Worm (Caenorhabditis elegans): Measurements from ENCODE around the gene set-8.

set-8 gene

DNA sequence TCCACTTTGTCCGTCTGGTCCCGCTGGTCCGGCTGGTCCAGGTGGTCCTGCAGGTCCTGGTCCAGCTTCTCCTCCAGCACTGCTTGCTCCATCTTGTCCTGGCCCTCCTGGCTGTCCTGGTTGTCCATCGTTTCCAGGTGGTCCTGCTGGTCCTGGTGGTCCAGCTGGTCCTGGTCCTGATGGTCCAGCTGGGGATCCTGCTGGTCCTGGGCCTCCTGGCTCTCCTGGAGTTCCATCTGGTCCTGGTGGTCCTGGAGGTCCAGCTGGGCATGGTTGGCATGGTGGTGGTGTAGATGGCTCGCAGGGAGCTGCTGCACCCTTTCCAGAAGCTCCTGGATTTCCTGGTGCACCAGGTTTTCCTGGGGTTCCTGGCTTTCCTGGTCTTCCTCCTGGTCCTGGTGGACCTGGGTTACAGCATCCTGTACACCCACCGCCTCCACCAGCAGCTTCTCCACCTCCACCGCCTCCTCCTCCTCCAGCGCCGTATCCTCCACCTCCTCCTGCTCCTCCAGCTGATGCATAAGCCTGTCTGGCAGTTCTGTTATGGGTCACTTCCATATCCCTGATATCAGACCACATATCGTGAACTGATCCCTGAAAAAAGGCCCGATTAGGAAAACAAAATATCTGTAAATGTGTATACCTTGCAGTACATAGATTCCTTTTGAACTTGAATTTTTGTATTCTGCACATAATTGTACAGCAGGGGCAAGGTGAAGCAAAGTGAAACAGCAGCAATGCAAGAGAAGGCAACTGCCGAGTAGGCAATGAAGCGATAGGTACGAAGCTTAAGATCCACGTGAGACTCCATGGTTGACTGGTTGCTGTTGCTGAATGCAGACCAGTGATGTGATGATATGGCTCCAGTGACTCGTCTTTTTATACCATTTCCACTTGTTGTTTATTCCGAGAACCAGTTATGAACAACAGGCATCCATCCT, 20.7 kb downstream of the set-8 start, which contains the start of gene col-183:
col-183 (minus strand) TSS at position 839 of the 941 bp plus-strand sequence.
- TF ChIP-seq bed-3 (GFP tag; optimal IDR thresholded peaks at IDR 0.05): no peak
- TF ChIP-seq elt-1 (tag; optimal IDR thresholded peaks at IDR 0.05; ENCODE audit: borderline replicate concordance, insufficient read depth): no peak
- TF ChIP-seq blmp-1 (tag; optimal IDR thresholded peaks at IDR 0.05): no peak
- no peak for TF ChIP-seq nhr-76 (tag; optimal IDR thresholded peaks at IDR 0.05)
- no peak for TF ChIP-seq mep-1 (tag; optimal IDR thresholded peaks at IDR 0.05)
- TF ChIP-seq ces-1 (GFP tag; optimal IDR thresholded peaks at IDR 0.05): no peak
- TF ChIP-seq ham-2 (GFP tag; optimal IDR thresholded peaks at IDR 0.05): no peak
- TF ChIP-seq M03D4.4 (tag; optimal IDR thresholded peaks at IDR 0.05): no peak

DNA sequence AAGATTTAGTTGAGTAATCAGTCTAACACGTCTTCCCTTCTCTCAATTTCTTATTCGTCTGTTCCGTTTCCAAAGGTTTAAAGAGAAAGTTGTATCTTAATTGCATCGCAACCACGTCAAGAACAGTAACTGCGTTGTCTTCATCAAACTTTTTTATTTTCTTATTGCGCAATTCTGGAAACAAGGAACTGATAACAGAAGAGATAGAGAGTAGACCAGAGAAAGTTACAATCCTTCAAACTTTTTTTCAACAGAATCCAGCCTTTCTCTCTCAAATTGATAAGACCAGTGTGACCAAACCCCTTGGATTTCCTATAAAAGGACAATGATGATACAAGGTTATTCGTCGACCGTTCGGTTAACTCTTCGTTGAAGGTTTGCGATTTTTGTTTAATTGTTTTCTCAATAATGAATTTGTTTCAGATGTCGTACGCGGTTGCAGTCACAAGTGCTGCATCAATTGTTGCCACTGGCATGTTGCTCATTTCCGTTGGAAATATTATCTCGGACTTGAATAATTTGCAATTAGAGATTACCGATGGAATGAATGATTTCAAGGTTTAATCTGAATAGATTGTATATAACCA, 22.6 kb downstream of the set-8 start, which contains the start of gene col-184:
col-184 (plus strand) TSS at position 409 of the 587 bp plus-strand sequence.
- TF ChIP-seq zip-8 (tag; optimal IDR thresholded peaks at IDR 0.05): peak; percentile 52
- TF ChIP-seq unc-39 (tag; optimal IDR thresholded peaks at IDR 0.05): no peak

DNA sequence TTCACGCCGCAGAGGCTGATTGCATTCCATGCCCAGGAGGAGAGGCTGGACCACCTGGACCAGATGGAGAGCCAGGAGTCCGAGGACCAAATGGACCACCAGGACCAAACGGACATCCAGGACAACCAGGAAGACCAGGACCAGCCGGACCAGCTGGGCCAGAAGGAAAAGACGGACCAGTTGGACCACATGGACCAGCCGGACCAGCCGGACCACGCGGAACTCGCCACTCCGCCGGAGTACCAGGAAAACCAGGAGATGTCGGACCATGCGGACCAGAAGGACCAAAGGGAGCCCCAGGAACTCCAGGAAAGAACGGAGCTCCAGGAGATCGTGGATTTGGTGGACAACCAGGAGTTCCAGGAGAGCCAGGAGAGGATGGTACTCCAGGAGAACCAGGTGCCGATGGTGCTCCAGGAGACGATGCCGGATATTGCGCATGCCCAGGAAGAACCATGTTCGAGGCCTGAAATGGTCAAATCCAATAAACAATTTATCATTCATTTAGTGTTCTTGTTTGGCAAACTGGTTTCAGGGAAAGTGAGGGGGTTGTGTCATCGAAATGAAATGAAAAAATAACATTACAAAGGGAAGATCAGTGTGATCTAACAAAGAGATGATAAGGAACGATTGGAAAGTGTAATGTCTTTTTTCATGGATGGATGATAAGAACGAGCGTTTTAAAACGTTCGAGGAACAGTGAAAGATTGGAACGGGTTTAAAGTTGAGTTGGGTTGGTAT, 23.6 kb downstream of the set-8 start:
- TF ChIP-seq sem-2 (GFP tag; optimal IDR thresholded peaks at IDR 0.05) (no peak), ztf-11 (tag; optimal IDR thresholded peaks at IDR 0.05) (no peak), ces-1 (GFP tag; optimal IDR thresholded peaks at IDR 0.05) (no peak), lin-13 (tag; optimal IDR thresholded peaks at IDR 0.05) (no peak), ceh-43 (GFP tag; optimal IDR thresholded peaks at IDR 0.05) (no peak), nhr-237 (tag; optimal IDR thresholded peaks at IDR 0.05) (no peak), hlh-1 (tag; optimal IDR thresholded peaks at IDR 0.05) (no peak), drap-1 (GFP tag; optimal IDR thresholded peaks at IDR 0.05) (no peak), lin-32 (GFP tag; optimal IDR thresholded peaks at IDR 0.05) (no peak), bed-3 (GFP tag; optimal IDR thresholded peaks at IDR 0.05) (no peak), cnd-1 (tag; optimal IDR thresholded peaks at IDR 0.05) (no peak), ceh-83 (GFP tag; optimal IDR thresholded peaks at IDR 0.05) (no peak), elt-1 (tag; optimal IDR thresholded peaks at IDR 0.05; ENCODE audit: borderline replicate concordance, insufficient read depth) (no peak), flh-1 (GFP tag; optimal IDR thresholded peaks at IDR 0.05) (no peak), unc-62 (GFP tag; optimal IDR thresholded peaks at IDR 0.05) (no peak), zip-8 (tag; optimal IDR thresholded peaks at IDR 0.05) (no peak)

DNA sequence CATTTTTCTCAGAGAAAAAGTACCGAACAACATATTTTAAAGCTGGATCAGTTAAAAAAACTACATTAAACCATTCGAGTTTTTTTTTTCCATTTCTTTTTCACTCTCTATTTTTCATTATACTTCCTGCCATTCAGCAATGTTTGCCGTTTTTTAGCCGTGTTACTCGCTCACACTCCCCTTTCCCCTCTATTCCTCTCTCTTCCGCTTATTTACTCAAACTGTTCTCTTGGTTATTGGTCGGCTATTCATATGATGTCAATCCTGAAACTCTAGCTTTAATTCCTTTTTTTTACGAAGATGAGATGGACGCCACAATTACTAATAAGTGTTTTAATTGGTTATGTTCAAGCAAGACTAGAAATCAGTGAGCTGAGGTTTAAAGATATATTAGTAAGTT, 25.3 kb downstream of the set-8 start, which contains the start of gene tre-4:
tre-4 (plus strand) TSS at position 301 of the 400 bp plus-strand sequence.
- no peak for TF ChIP-seq ceh-43 (GFP tag; optimal IDR thresholded peaks at IDR 0.05)
- TF ChIP-seq sptf-1 (tag; optimal IDR thresholded peaks at IDR 0.05): no peak
- TF ChIP-seq unc-62 (GFP tag; optimal IDR thresholded peaks at IDR 0.05): no peak
- TF ChIP-seq nhr-12 (tag; optimal IDR thresholded peaks at IDR 0.05): no peak
- no peak for TF ChIP-seq bed-3 (GFP tag; optimal IDR thresholded peaks at IDR 0.05)
- TF ChIP-seq ceh-83 (GFP tag; optimal IDR thresholded peaks at IDR 0.05): no peak
- TF ChIP-seq M03D4.4 (tag; optimal IDR thresholded peaks at IDR 0.05): no peak
- no peak for TF ChIP-seq mab-5 (tag; optimal IDR thresholded peaks at IDR 0.05)
- no peak for TF ChIP-seq drap-1 (GFP tag; optimal IDR thresholded peaks at IDR 0.05)
- no peak for TF ChIP-seq unc-39 (tag; optimal IDR thresholded peaks at IDR 0.05)
- TF ChIP-seq lin-13 (tag; optimal IDR thresholded peaks at IDR 0.05): no peak
- no peak for TF ChIP-seq ham-2 (GFP tag; optimal IDR thresholded peaks at IDR 0.05)
- TF ChIP-seq unc-120 (tag; optimal IDR thresholded peaks at IDR 0.05; ENCODE audit: poor library complexity, severe bottlenecking): no peak
- no peak for TF ChIP-seq nhr-28 (tag; optimal IDR thresholded peaks at IDR 0.05)
- TF ChIP-seq zip-8 (tag; optimal IDR thresholded peaks at IDR 0.05): no peak
- TF ChIP-seq snpc-4 (tag; optimal IDR thresholded peaks at IDR 0.05): no peak
- no peak for TF ChIP-seq lin-32 (GFP tag; optimal IDR thresholded peaks at IDR 0.05)
- no peak for TF ChIP-seq nhr-237 (tag; optimal IDR thresholded peaks at IDR 0.05)
- TF ChIP-seq blmp-1 (tag; optimal IDR thresholded peaks at IDR 0.05): no peak

All from whole organism, mixed stage, embryonic.